Worm (Caenorhabditis elegans): ENCODE measurements around the gene F35E12.10.

F35E12.10 gene

ce11 chrV:13785767-13786166 is 37.2 kb upstream of the F35E12.10 start:
- peak; percentile 53 for TF ChIP-seq nhr-85 (tag)
- no peak for TF ChIP-seq sup-37 (GFP tag; optimal IDR thresholded peaks at IDR 0.05)

ce11 chrV:13782190-13782589 is 33.6 kb upstream of the F35E12.10 start, which contains the start of gene decr-1.1:
decr-1.1 (plus strand) TSS chrV:13782399.
- peak; percentile 40 for TF ChIP-seq nhr-71 (tag; optimal IDR thresholded peaks at IDR 0.05)
- TF ChIP-seq unc-86 (tag; optimal IDR thresholded peaks at IDR 0.05), result no peak
- no peak for TF ChIP-seq skn-1 (tag; optimal IDR thresholded peaks at IDR 0.05)
- TF ChIP-seq ama-1 (optimal IDR thresholded peaks at IDR 0.05), result no peak
- TF ChIP-seq lin-15B (tag; optimal IDR thresholded peaks at IDR 0.05), result no peak
- TF ChIP-seq snu-23 (GFP tag; optimal IDR thresholded peaks at IDR 0.05), result peak; percentile 10
- peak; percentile 75 for TF ChIP-seq nhr-20 (tag; optimal IDR thresholded peaks at IDR 0.05)
- no peak for TF ChIP-seq mef-2 (tag; optimal IDR thresholded peaks at IDR 0.05)
- no peak for TF ChIP-seq hlh-17 (GFP tag; optimal IDR thresholded peaks at IDR 0.05; ENCODE audit: borderline replicate concordance)
- TF ChIP-seq lin-35 (GFP tag; optimal IDR thresholded peaks at IDR 0.05), result peak in 1 of 2 experiments; percentile 49
- peak; percentile 11 for TF ChIP-seq rnt-1 (tag; optimal IDR thresholded peaks at IDR 0.05)
- TF ChIP-seq nhr-47 (tag; optimal IDR thresholded peaks at IDR 0.05), result no peak
- TF ChIP-seq ceh-88 (GFP tag; IDR thresholded peaks at IDR 0.05), result no peak
- no peak for TF ChIP-seq C04F5.9 (tag; optimal IDR thresholded peaks at IDR 0.05)

DNA sequence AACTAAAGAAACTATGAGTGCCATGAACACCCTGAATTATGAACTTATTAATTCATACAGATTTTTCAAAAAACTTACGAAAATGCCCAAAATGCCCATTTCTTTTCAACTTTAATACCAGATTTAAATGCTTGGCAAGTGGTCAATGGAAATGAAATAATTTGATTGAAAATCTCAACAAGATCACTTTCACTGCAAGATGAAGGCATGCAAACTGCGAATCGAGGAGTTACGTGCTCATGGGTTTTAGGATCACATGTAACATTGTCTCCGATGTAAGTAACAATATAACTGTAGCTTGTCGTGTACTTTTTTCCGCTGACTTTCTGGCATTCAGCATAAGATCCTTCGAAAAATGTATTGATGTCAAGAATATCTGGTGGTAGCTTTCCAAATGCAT is 32.3 kb upstream of the F35E12.10 start:
- TF ChIP-seq C16A3.4 (tag; optimal IDR thresholded peaks at IDR 0.05), result no peak
- no peak for TF ChIP-seq egl-27 (tag; optimal IDR thresholded peaks at IDR 0.05)
- TF ChIP-seq F16B12.6 (tag; optimal IDR thresholded peaks at IDR 0.05), result no peak
- TF ChIP-seq efl-1 (optimal IDR thresholded peaks at IDR 0.05), result no peak
- TF ChIP-seq efl-1 (GFP tag; optimal IDR thresholded peaks at IDR 0.05 in 1 of 2), result peak in 1 of 2 experiments; percentile 84

DNA sequence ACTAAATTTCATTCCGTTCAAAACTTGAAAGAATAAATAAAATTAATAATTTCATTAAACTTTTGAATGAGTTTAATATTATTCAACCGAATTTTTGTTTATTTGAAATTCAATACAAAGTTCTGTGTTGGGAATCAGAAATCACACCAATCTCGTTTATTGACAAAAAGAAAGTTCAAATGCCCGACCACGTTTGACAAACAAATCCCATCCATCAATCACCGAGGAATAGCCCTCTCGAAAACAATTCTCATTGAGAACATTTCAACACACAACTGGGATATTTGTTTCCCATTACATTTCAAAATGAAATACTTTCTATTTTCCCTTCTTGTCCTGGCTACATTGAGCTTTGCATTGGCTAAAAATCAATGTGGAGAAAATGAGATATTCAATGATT is 29.3 kb upstream of the F35E12.10 start, which contains the start of gene F53C11.9:
TSS of gene F53C11.9 (plus strand) at position 159 of the 400 bp plus-strand sequence.
- TF ChIP-seq nhr-76 (tag; optimal IDR thresholded peaks at IDR 0.05), result no peak
- TF ChIP-seq blmp-1 (tag; optimal IDR thresholded peaks at IDR 0.05), result peak; percentile 32
- TF ChIP-seq rnt-1 (tag; optimal IDR thresholded peaks at IDR 0.05), result peak; percentile 25

- TF ChIP-seq elt-2 (tag; optimal IDR thresholded peaks at IDR 0.05) (peak; percentile 18), ama-1 (optimal IDR thresholded peaks at IDR 0.05) (no peak)
These were observed 27.0 kb upstream of the F35E12.10 start, which contains the start of gene F53C11.1 for ce11 chrV:13775529-13775928. F53C11.1 (plus strand) TSS chrV:13775796.

- TF ChIP-seq mep-1 (tag; optimal IDR thresholded peaks at IDR 0.05) (no peak), hlh-17 (GFP tag; optimal IDR thresholded peaks at IDR 0.05; ENCODE audit: borderline replicate concordance) (no peak), egl-13 (tag; optimal IDR thresholded peaks at IDR 0.05) (no peak), nhr-28 (tag; optimal IDR thresholded peaks at IDR 0.05) (no peak), sox-4 (tag; optimal IDR thresholded peaks at IDR 0.05) (no peak), pag-3 (tag; optimal IDR thresholded peaks at IDR 0.05; ENCODE audit: borderline replicate concordance, insufficient read depth) (no peak), F16B12.6 (tag; optimal IDR thresholded peaks at IDR 0.05) (no peak), elt-2 (tag; optimal IDR thresholded peaks at IDR 0.05) (peak; percentile 22), aha-1 (tag; optimal IDR thresholded peaks at IDR 0.05) (no peak)
These were observed 22.7 kb upstream of the F35E12.10 start, which contains the start of gene F20G2.5 for ce11 chrV:13771209-13771608. F20G2.5 (plus strand) TSS chrV:13771509.

DNA sequence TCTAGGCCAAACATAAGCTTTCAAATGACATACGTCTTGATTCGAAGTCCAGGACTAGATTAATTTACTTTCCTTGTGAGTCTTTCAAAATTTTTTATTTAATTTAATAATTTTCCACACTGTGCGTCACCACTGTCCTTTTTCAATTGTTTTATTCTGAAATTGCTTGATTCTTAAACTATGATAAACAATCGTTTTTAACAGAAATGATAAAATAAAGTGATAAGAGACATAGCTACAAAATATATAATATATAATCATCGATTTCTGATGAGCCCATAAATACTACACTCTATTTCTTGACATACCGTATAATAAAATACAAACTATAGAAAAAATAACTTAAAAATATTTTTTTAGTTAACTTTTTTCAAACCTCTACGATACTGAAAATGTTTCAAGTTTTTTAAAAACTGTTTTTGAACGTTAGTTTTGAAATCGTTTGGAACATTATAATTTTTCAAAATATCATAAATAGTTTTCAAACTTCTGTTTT is 20.4 kb upstream of the F35E12.10 start, which contains the start of gene nas-24:
TSS of gene nas-24 (plus strand) at position 446 of the 496 bp plus-strand sequence.
- TF ChIP-seq lin-15B (tag; optimal IDR thresholded peaks at IDR 0.05), result no peak
- TF ChIP-seq dpl-1 (GFP tag; optimal IDR thresholded peaks at IDR 0.05), result no peak
- no peak for TF ChIP-seq lir-3 (tag; optimal IDR thresholded peaks at IDR 0.05; ENCODE audit: poor library complexity)
- no peak for TF ChIP-seq tlp-1 (tag; optimal IDR thresholded peaks at IDR 0.05)
- no peak for TF ChIP-seq pax-3 (tag; optimal IDR thresholded peaks at IDR 0.05)
- peak; percentile 23 for TF ChIP-seq elt-2 (tag; optimal IDR thresholded peaks at IDR 0.05)

All from whole organism, L1 larva.